Worm (Caenorhabditis elegans) whole organism, L4/young adult: ENCODE data around the gene grd-2.

ENCODE experiments used
- W03F9.2 ChIP-seq: fragments of 150-350 bp; optimal IDR thresholded peaks from 2 replicates; lab custom pipeline; 2014; ENCODE audit warnings: missing biosample characterization, missing genetic modification characterization
- dao-5 ChIP-seq: sonication (generic microtip); optimal IDR thresholded peaks from 2 replicates; lab custom pipeline; 2016; ENCODE audit warnings: missing genotype, missing genetic modification characterization, moderate library complexity, missing compliant biosample characterization
- him-1 ChIP-seq: sonication (generic microtip); optimal IDR thresholded peaks from 2 replicates; lab custom pipeline; 2016; ENCODE audit warnings: missing genotype, missing genetic modification reagents, missing genetic modification characterization, missing compliant biosample characterization

Gene grd-2

ce11 chrV:20600704-20601103, 8.9 kb upstream of the grd-2 start:
- no peak for TF ChIP-seq W03F9.2
- TF ChIP-seq dao-5 (tag; lab: Kevin White, UChicago), result no peak

ce11 chrV:20603014-20603413, 6.6 kb upstream of the grd-2 start, which contains the start of gene ttr-11:
Gene ttr-11, plus strand, starts transcription at chrV:20603314.
- TF ChIP-seq him-1 (tag; lab: Kevin White, UChicago) (no peak), W03F9.2 (no peak), dao-5 (tag; lab: Kevin White, UChicago) (no peak)

ce11 chrV:20604606-20605155, 4.9 kb upstream of the grd-2 start, which contains the start of gene ttr-57:
Gene ttr-57, plus strand, starts transcription at chrV:20605105.
- TF ChIP-seq W03F9.2, result no peak
- no peak for TF ChIP-seq him-1 (tag; lab: Kevin White, UChicago)
- TF ChIP-seq dao-5 (tag; lab: Kevin White, UChicago), result no peak

ce11 chrV:20606617-20607016, 3.0 kb upstream of the grd-2 start, which contains the start of gene F46B3.23:
Gene F46B3.23, minus strand, starts transcription at chrV:20606717.
- TF ChIP-seq him-1 (tag; lab: Kevin White, UChicago) (no peak), dao-5 (tag; lab: Kevin White, UChicago) (no peak), W03F9.2 (no peak)

ce11 chrV:20608688-20609087, 906 bp upstream of the grd-2 start, which contains the start of gene ttr-12:
Gene ttr-12, minus strand, starts transcription at chrV:20608788.
- TF ChIP-seq him-1 (tag; lab: Kevin White, UChicago) (no peak), W03F9.2 (no peak)

- TF ChIP-seq dao-5 (tag; lab: Kevin White, UChicago), result no peak
- no peak for TF ChIP-seq W03F9.2
- no peak for TF ChIP-seq him-1 (tag; lab: Kevin White, UChicago)
Observed at ce11 chrV:20618632-20619031, 9.0 kb downstream of the grd-2 start, which contains the start of gene F46B3.7. Gene F46B3.7, minus strand, starts transcription at chrV:20618732.

- TF ChIP-seq him-1 (tag; lab: Kevin White, UChicago), result no peak
- no peak for TF ChIP-seq dao-5 (tag; lab: Kevin White, UChicago)
- TF ChIP-seq W03F9.2, result no peak
Observed at ce11 chrV:20623060-20623459, 13.5 kb downstream of the grd-2 start, which contains the start of gene F46B3.8. Gene F46B3.8, minus strand, starts transcription at chrV:20623160.

ce11 chrV:20625260-20625659, 15.7 kb downstream of the grd-2 start:
- TF ChIP-seq dao-5 (tag; lab: Kevin White, UChicago), result no peak
- no peak for TF ChIP-seq him-1 (tag; lab: Kevin White, UChicago)
- no peak for TF ChIP-seq W03F9.2

- TF ChIP-seq W03F9.2, result no peak
- TF ChIP-seq dao-5 (tag; lab: Kevin White, UChicago), result no peak
Observed at ce11 chrV:20626043-20626761, 16.6 kb downstream of the grd-2 start, which contains the start of the genes F46B3.9 and srz-18. Gene F46B3.9, minus strand, starts transcription at chrV:20626143. Gene srz-18, plus strand, starts transcription at chrV:20626711.

- no peak for TF ChIP-seq him-1 (tag; lab: Kevin White, UChicago)
- no peak for TF ChIP-seq W03F9.2
- no peak for TF ChIP-seq dao-5 (tag; lab: Kevin White, UChicago)
Observed at ce11 chrV:20631255-20631654, 21.7 kb downstream of the grd-2 start, which contains the start of gene F46B3.14. Gene F46B3.14, minus strand, starts transcription at chrV:20631355.

- TF ChIP-seq dao-5 (tag; lab: Kevin White, UChicago) (no peak), W03F9.2 (no peak), him-1 (tag; lab: Kevin White, UChicago) (no peak)
Observed at ce11 chrV:20633619-20634018, 24.0 kb downstream of the grd-2 start, which contains the start of gene F46B3.15. Gene F46B3.15, minus strand, starts transcription at chrV:20633719.

- no peak for TF ChIP-seq dao-5 (tag; lab: Kevin White, UChicago)
- no peak for TF ChIP-seq W03F9.2
- TF ChIP-seq him-1 (tag; lab: Kevin White, UChicago), result no peak
Observed at ce11 chrV:20634330-20634729, 24.7 kb downstream of the grd-2 start, which contains the start of gene F46B3.16. Gene F46B3.16, plus strand, starts transcription at chrV:20634630.

- TF ChIP-seq W03F9.2, result no peak
- no peak for TF ChIP-seq him-1 (tag; lab: Kevin White, UChicago)
- TF ChIP-seq dao-5 (tag; lab: Kevin White, UChicago), result no peak
Observed at ce11 chrV:20636855-20637254, 27.3 kb downstream of the grd-2 start, which contains the start of gene ttr-13. Gene ttr-13, minus strand, starts transcription at chrV:20636955.

ce11 chrV:20638344-20638743, 28.8 kb downstream of the grd-2 start, which contains the start of gene Y44A6B.3:
Gene Y44A6B.3, minus strand, starts transcription at chrV:20638444.
- TF ChIP-seq him-1 (tag; lab: Kevin White, UChicago), result no peak
- no peak for TF ChIP-seq W03F9.2
